Worm (Caenorhabditis elegans) whole organism, L4 larva: ENCODE results near the gene F59F5.3.

Source experiments
- egl-27 ChIP-seq: sonication (generic microtip); optimal IDR thresholded peaks from 3 replicates; lab custom pipeline; 2017; ENCODE audit warnings: missing biosample characterization, missing genetic modification reagents, missing genetic modification characterization
- lsy-2 ChIP-seq, 2 experiments: fragments of 150-350 bp in 1 of 2; sonication (generic microtip) in 1 of 2; optimal IDR thresholded peaks; 2 replicates each; lab custom pipeline; 2014 to 2017; ENCODE audit warnings: missing biosample characterization in 2 of 2, missing genetic modification characterization in 2 of 2

- TF ChIP-seq lsy-2 (tag; optimal IDR thresholded peaks at IDR 0.05; lab: Kevin White, UChicago): no peak
- no peak for TF ChIP-seq egl-27 (tag; lab: Kevin White, UChicago)
Measured at ce11 chrX:10505193-10505592, 37.0 kb downstream of the F59F5.3 start.
